Worm (Caenorhabditis elegans) whole organism, late embryonic: Measurements from ENCODE around the gene F47G9.4.
"Not testable (repeated sequence)": the region's sequence is repeated elsewhere in the genome, so short reads cannot be mapped to it uniquely, and the experiment has no call there.

Experiments used
- F13H6.1 ChIP-seq: sonication (generic microtip); optimal IDR thresholded peaks from 2 replicates; lab custom pipeline; 2016; ENCODE audit warnings: missing genetic modification characterization, missing compliant biosample characterization
- K02D7.2 ChIP-seq: sonication (generic microtip); optimal IDR thresholded peaks from 2 replicates; lab custom pipeline; 2017; ENCODE audit warnings: mild to moderate bottlenecking, missing genetic modification characterization, missing compliant biosample characterization
- ama-1 ChIP-seq: fragments of 150-350 bp; optimal IDR thresholded peaks from 2 replicates; lab custom pipeline; 2014
- ceh-34 ChIP-seq: sonication (generic microtip); optimal IDR thresholded peaks from 2 replicates; lab custom pipeline; 2016; ENCODE audit warnings: mild to moderate bottlenecking, missing genetic modification characterization, missing compliant biosample characterization
- ets-4 ChIP-seq: sonication (generic microtip); optimal IDR thresholded peaks from 2 replicates; lab custom pipeline; 2016; ENCODE audit warnings: missing genetic modification characterization, missing compliant biosample characterization
- hlh-6 ChIP-seq: sonication (generic microtip); optimal IDR thresholded peaks from 2 replicates; lab custom pipeline; 2016; ENCODE audit warnings: missing genotype, missing genetic modification characterization, missing compliant biosample characterization
- npax-4 ChIP-seq: sonication (generic microtip); optimal IDR thresholded peaks from 2 replicates; lab custom pipeline; 2016; ENCODE audit warnings: missing genetic modification characterization, missing compliant biosample characterization
- pag-3 ChIP-seq: sonication (generic microtip); optimal IDR thresholded peaks from 2 replicates; lab custom pipeline; 2016; ENCODE audit warnings: missing compliant biosample characterization, missing genetic modification characterization, borderline replicate concordance
- pqm-1 ChIP-seq: sonication (generic microtip); optimal IDR thresholded peaks from 2 replicates; lab custom pipeline; 2016; ENCODE audit warnings: missing genetic modification characterization, missing compliant biosample characterization
- unc-55 ChIP-seq: sonication (generic microtip); optimal IDR thresholded peaks from 2 replicates; lab custom pipeline; 2017; ENCODE audit warnings: missing biosample characterization, missing genetic modification reagents, missing genetic modification characterization

DNA sequence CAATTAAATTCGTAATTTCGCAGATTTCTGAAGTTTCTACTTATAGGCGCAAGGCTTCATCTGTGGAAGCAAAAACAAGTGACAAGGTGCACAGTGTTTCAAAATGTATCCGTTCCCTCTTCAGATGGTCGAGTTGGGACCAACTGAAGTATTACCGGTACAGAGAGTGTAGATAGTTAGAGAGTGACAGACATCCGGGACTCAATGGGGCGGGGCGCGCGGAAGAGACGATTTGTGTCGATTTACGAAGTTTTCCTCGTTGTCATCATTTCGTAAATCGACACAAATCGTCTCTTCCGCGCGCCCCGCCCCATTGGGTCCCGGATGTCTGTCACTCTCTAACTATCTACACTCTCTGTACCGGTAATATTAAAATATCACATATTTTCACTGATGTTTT, 35.5 kb downstream of the F47G9.4 start, which contains the start of gene C03E10.3:
- not testable (repeated sequence) for TF ChIP-seq pag-3 (tag; lab: Kevin White, UChicago); ceh-34 (tag; lab: Kevin White, UChicago); unc-55 (GFP tag; lab: Kevin White, UChicago); npax-4 (tag; lab: Kevin White, UChicago); ama-1 (lab: Kevin White, UChicago); F13H6.1 (tag; lab: Kevin White, UChicago); K02D7.2 (tag; lab: Kevin White, UChicago); pqm-1; ets-4; hlh-6 (tag; lab: Kevin White, UChicago)
